Worm (Caenorhabditis elegans) whole organism, early embryonic: ENCODE measurements around the gene Y46E12A.2.

Experiments used
- B0310.2 ChIP-seq: sonication (generic microtip); optimal IDR thresholded peaks from 2 replicates; lab custom pipeline; 2016; ENCODE audit warnings: mild to moderate bottlenecking, missing genetic modification characterization, missing compliant biosample characterization
- F13C5.2 ChIP-seq: sonication (generic microtip); optimal IDR thresholded peaks from 2 replicates; lab custom pipeline; 2017; ENCODE audit warnings: mild to moderate bottlenecking, missing genetic modification characterization, inconsistent platforms, missing compliant biosample characterization
- aly-1 ChIP-seq: sonication (generic microtip); optimal IDR thresholded peaks from 2 replicates; lab custom pipeline; 2016; ENCODE audit warnings: missing genetic modification characterization, missing compliant biosample characterization
- ama-1 ChIP-seq: fragments of 150-350 bp; optimal IDR thresholded peaks from 2 replicates; lab custom pipeline; 2014
- ceh-13 ChIP-seq: fragments of 200-800 bp; sonication (Bioruptor generic); optimal IDR thresholded peaks from 2 replicates; lab custom pipeline; 2018; ENCODE audit warnings: mild to moderate bottlenecking, missing genetic modification characterization, missing compliant biosample characterization
- ceh-36 ChIP-seq: sonication (generic microtip); optimal IDR thresholded peaks from 2 replicates; lab custom pipeline; 2016; ENCODE audit warnings: missing genetic modification characterization, inconsistent platforms, missing compliant biosample characterization
- ets-7 ChIP-seq: sonication (generic microtip); optimal IDR thresholded peaks from 2 replicates; lab custom pipeline; 2016; ENCODE audit warnings: missing genotype, missing genetic modification characterization, missing compliant biosample characterization
- flt-1 ChIP-seq: fragments of 200-800 bp; sonication (Bioruptor generic); IDR thresholded peaks from 2 replicates; pipeline ENCODE4 v1.3.6; 2022; ENCODE audit warnings: missing genetic modification characterization, missing compliant biosample characterization
- hmbx-1 ChIP-seq: sonication (generic microtip); optimal IDR thresholded peaks from 2 replicates; lab custom pipeline; 2016; ENCODE audit warnings: mild to moderate bottlenecking, missing genetic modification characterization, missing compliant biosample characterization
- hmg-4 ChIP-seq: fragments of 200-800 bp; sonication (Bioruptor generic); optimal IDR thresholded peaks from 2 replicates; lab custom pipeline; 2018; ENCODE audit warnings: mild to moderate bottlenecking, missing genetic modification characterization, missing compliant biosample characterization
- pes-1 ChIP-seq: fragments of 200-800 bp; sonication (Bioruptor generic); IDR thresholded peaks from 2 replicates; pipeline ENCODE4 v1.3.6; 2022; ENCODE audit warnings: missing genetic modification reagents, missing genetic modification characterization, missing compliant biosample characterization
- scrt-1 ChIP-seq: fragments of 200-800 bp; sonication (Bioruptor generic); IDR thresholded peaks from 2 replicates; pipeline ENCODE4 v1.3.6; 2022; ENCODE audit warnings: missing genetic modification characterization, missing compliant biosample characterization
- sea-1 ChIP-seq: fragments of 200-800 bp; sonication (Bioruptor generic); conservative IDR thresholded peaks from 2 replicates; pipeline ENCODE4 v1.3.6; 2022; ENCODE audit warnings: missing genetic modification characterization, missing compliant biosample characterization
- tbx-11 ChIP-seq: fragments of 200-800 bp; sonication (Bioruptor generic); IDR thresholded peaks from 2 replicates; pipeline ENCODE4 v1.3.6; 2022; ENCODE audit warnings: missing genetic modification characterization, missing compliant biosample characterization
- tbx-37 ChIP-seq: fragments of 200-800 bp; sonication (Bioruptor generic); conservative IDR thresholded peaks from 2 replicates; pipeline ENCODE4 v1.3.6; 2022; ENCODE audit warnings: missing genetic modification reagents, missing genetic modification characterization, missing compliant biosample characterization
- tra-4 ChIP-seq: sonication (generic microtip); optimal IDR thresholded peaks from 2 replicates; lab custom pipeline; 2017; ENCODE audit warnings: missing genetic modification characterization, missing compliant biosample characterization

Y46E12A.2 gene

ce11 chrIII:1763222-1763621 lies 4.5 kb downstream of the Y46E12A.2 start, which contains the start of gene cnc-6:
TSS of gene cnc-6 (plus strand) at chrIII:1763522.
- TF ChIP-seq B0310.2 (tag; lab: Kevin White, UChicago), result no peak
- no peak for TF ChIP-seq sea-1
- no peak for TF ChIP-seq ets-7 (tag; lab: Kevin White, UChicago)
- TF ChIP-seq flt-1 (GFP tag; lab: Robert Waterston, UW), result no peak
- no peak for TF ChIP-seq tbx-37 (GFP tag; lab: Robert Waterston, UW)
- no peak for TF ChIP-seq ceh-13
- TF ChIP-seq tbx-11 (GFP tag; lab: Robert Waterston, UW), result no peak
- TF ChIP-seq F13C5.2, result no peak
- no peak for TF ChIP-seq scrt-1 (GFP tag; lab: Robert Waterston, UW)
- no peak for TF ChIP-seq aly-1 (tag; lab: Kevin White, UChicago)
- TF ChIP-seq pes-1, result no peak
- TF ChIP-seq ceh-36 (tag; lab: Kevin White, UChicago), result no peak
- no peak for TF ChIP-seq tra-4 (tag; lab: Kevin White, UChicago)
- no peak for TF ChIP-seq hmbx-1 (tag; lab: Kevin White, UChicago)
- TF ChIP-seq hmg-4 (GFP tag; lab: Kevin White, UChicago), result no peak

DNA sequence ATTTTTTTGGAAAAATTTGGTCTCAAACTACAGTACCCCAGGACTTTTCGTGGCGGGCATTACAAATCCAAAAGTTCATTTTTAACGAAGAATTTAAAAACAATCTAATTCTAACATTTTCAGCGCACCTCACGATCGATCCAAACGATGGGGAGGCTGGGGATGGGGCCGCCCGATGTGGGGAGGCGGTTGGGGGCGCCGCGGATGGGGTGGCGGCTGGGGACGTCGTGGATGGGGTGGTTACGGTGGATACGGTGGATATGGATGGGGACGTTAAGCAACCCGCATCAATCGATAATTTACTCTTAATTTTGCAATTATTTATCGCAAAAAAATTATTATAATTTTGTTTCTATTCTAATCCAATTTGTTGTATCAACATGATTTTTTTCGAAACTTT lies 5.7 kb downstream of the Y46E12A.2 start:
- no peak for TF ChIP-seq hmbx-1 (tag; lab: Kevin White, UChicago)
- no peak for TF ChIP-seq pes-1
- no peak for TF ChIP-seq scrt-1 (GFP tag; lab: Robert Waterston, UW)
- no peak for TF ChIP-seq tbx-37 (GFP tag; lab: Robert Waterston, UW)
- no peak for TF ChIP-seq tbx-11 (GFP tag; lab: Robert Waterston, UW)
- TF ChIP-seq aly-1 (tag; lab: Kevin White, UChicago), result no peak
- TF ChIP-seq sea-1, result no peak
- no peak for TF ChIP-seq flt-1 (GFP tag; lab: Robert Waterston, UW)
- TF ChIP-seq hmg-4 (GFP tag; lab: Kevin White, UChicago), result no peak

- TF ChIP-seq tbx-11 (GFP tag; lab: Robert Waterston, UW) (no peak), sea-1 (no peak), pes-1 (no peak), B0310.2 (tag; lab: Kevin White, UChicago) (no peak), ceh-13 (no peak), hmg-4 (GFP tag; lab: Kevin White, UChicago) (no peak)
These were observed 11.3 kb downstream of the Y46E12A.2 start, which contains the start of gene tbx-43 for ce11 chrIII:1769993-1770392. TSS of gene tbx-43 (minus strand) at chrIII:1770093.

ce11 chrIII:1777468-1777867 lies 18.7 kb downstream of the Y46E12A.2 start, which contains the start of gene Y39A3CL.3:
TSS of gene Y39A3CL.3 (plus strand) at chrIII:1777802.
- TF ChIP-seq ama-1 (no peak), F13C5.2 (peak; percentile 46), hmg-4 (GFP tag; lab: Kevin White, UChicago) (no peak)

DNA sequence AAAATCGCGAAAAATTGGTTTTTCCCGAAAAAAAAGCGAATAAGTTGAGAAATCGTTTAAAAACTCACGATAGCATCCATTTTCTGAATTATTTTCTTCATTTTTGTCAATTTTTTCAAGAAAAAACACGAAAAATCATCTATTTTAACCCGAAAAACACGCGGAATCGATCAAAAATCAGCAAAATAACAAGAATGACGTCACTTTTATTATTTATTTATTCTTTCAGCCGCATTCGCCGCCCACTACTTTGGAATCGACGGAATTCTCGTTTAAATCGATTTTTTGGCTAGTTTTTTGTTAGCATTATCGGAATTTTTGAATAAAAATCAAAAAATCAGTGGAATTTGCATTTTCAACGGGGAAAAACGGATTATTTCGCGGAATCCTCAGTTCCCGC lies 19.2 kb downstream of the Y46E12A.2 start, which contains the start of gene Y39A3CL.4:
Gene Y39A3CL.4, minus strand, starts transcription at position 101 of the 400 bp plus-strand sequence.
- TF ChIP-seq hmbx-1 (tag; lab: Kevin White, UChicago), result no peak
- TF ChIP-seq scrt-1 (GFP tag; lab: Robert Waterston, UW), result no peak
- TF ChIP-seq ets-7 (tag; lab: Kevin White, UChicago), result no peak
- TF ChIP-seq tra-4 (tag; lab: Kevin White, UChicago), result no peak
- no peak for TF ChIP-seq F13C5.2
- TF ChIP-seq ceh-13, result no peak
- TF ChIP-seq B0310.2 (tag; lab: Kevin White, UChicago), result no peak
- no peak for TF ChIP-seq flt-1 (GFP tag; lab: Robert Waterston, UW)
- TF ChIP-seq ceh-36 (tag; lab: Kevin White, UChicago), result no peak

DNA sequence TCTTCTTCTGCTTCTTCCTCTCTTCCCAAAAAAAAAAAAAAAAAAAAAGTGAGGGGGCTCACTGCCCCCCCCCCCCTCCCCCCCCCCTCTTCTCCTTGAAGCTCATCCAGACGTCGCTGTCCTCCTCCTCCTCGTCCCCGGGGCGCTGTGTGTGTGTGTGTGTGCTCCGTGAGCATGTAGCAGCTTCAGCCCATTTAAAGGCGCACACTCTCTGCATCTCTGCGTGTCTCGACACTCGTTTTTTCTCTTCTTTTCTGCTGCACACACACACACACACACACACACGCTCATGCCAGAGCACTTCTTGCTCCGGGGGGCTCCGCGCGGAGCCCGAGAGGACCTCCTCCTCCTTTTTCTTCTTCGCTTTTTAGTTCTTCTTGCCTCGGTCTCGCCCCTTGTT lies 27.0 kb downstream of the Y46E12A.2 start:
- TF ChIP-seq hmg-4 (GFP tag; lab: Kevin White, UChicago) (no peak), aly-1 (tag; lab: Kevin White, UChicago) (no peak), ets-7 (tag; lab: Kevin White, UChicago) (no peak), pes-1 (no peak), F13C5.2 (no peak), tbx-37 (GFP tag; lab: Robert Waterston, UW) (no peak), ceh-36 (tag; lab: Kevin White, UChicago) (no peak), hmbx-1 (tag; lab: Kevin White, UChicago) (no peak), B0310.2 (tag; lab: Kevin White, UChicago) (no peak), tbx-11 (GFP tag; lab: Robert Waterston, UW) (no peak)

ce11 chrIII:1788033-1788432 lies 29.3 kb downstream of the Y46E12A.2 start, which contains the start of gene rimb-1:
TSS of gene rimb-1 (plus strand) at chrIII:1788333.
- TF ChIP-seq sea-1 (no peak), hmbx-1 (tag; lab: Kevin White, UChicago) (no peak), tbx-37 (GFP tag; lab: Robert Waterston, UW) (no peak), B0310.2 (tag; lab: Kevin White, UChicago) (no peak), ama-1 (no peak), aly-1 (tag; lab: Kevin White, UChicago) (no peak), flt-1 (GFP tag; lab: Robert Waterston, UW) (no peak), tbx-11 (GFP tag; lab: Robert Waterston, UW) (no peak), scrt-1 (GFP tag; lab: Robert Waterston, UW) (no peak), ceh-13 (no peak), ceh-36 (tag; lab: Kevin White, UChicago) (no peak), tra-4 (tag; lab: Kevin White, UChicago) (no peak), ets-7 (tag; lab: Kevin White, UChicago) (no peak)

DNA sequence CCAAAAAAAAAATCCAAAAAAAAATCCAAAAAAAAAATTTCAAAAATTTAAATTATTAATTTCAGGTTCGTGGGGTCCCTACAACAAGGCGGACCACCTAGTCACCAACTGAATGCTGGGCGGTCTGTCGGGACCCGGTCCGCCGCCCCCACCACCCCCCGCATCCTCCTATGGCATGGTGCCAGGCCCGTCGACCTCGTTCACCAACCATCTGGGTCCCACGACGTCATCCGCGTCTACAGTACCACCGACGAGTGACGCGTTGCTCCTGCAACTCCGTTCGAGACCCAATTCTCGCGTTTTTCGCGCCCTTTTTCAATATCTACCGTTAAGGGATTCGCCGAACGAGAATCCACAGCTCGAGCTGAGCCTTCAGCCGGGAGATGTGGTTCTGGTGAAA lies 30.2 kb downstream of the Y46E12A.2 start:
- TF ChIP-seq hmbx-1 (tag; lab: Kevin White, UChicago) (no peak), sea-1 (no peak), tbx-11 (GFP tag; lab: Robert Waterston, UW) (no peak), pes-1 (no peak), ceh-13 (no peak), ets-7 (tag; lab: Kevin White, UChicago) (no peak), scrt-1 (GFP tag; lab: Robert Waterston, UW) (no peak), tbx-37 (GFP tag; lab: Robert Waterston, UW) (no peak)
